Worm (Caenorhabditis elegans): ENCODE data around the gene R02F2.9.

DNA sequence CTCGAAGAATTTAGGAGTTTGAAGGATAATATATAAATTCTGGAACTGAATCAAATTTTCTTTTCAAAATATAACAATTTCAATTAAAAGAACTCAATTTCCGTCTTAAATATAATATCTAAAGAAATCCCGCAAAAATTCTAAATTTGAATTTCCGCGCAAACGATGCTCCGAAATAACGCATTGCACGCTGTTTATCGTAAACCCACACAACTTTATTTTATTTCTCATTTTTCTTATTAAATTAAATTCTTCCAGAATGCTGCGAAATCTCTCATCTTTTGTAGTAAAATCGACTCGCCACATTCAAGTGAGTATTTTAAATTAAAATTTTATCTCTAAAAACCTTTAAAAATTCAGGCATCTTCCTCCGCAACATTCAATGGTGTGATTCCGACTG lies at the start of gene R02F2.9:
- TF ChIP-seq pros-1 (tag; optimal IDR thresholded peaks at IDR 0.05) (no peak), ama-1 (optimal IDR thresholded peaks at IDR 0.05) (no peak), ceh-31 (tag; optimal IDR thresholded peaks at IDR 0.05) (no peak)

Measured in whole organism, late embryonic.